Worm (Caenorhabditis elegans) whole organism, L3 larva: ENCODE measurements around the gene lim-4.

Source experiments
- R02D3.7 ChIP-seq: fragments of 150-350 bp; optimal IDR thresholded peaks from 2 replicates; lab custom pipeline; 2014; ENCODE audit warnings: missing biosample characterization, missing genetic modification characterization
- ZK546.5 ChIP-seq: sonication (generic microtip); optimal IDR thresholded peaks from 2 replicates; lab custom pipeline; 2017; ENCODE audit warnings: missing biosample characterization, missing genetic modification characterization
- ama-1 ChIP-seq: fragments of 150-350 bp; optimal IDR thresholded peaks from 2 replicates; lab custom pipeline; 2018
- ceh-16 ChIP-seq: sonication (generic microtip); optimal IDR thresholded peaks from 2 replicates; lab custom pipeline; 2017; ENCODE audit warnings: missing biosample characterization, missing genetic modification characterization
- ceh-28 ChIP-seq: fragments of 150-350 bp; optimal IDR thresholded peaks from 2 replicates; lab custom pipeline; 2014; ENCODE audit warnings: missing biosample characterization, missing genetic modification reagents, missing genetic modification characterization
- ceh-82 ChIP-seq: fragments of 150-350 bp; optimal IDR thresholded peaks from 2 replicates; lab custom pipeline; 2014; ENCODE audit warnings: missing biosample characterization, missing genetic modification characterization
- ceh-9 ChIP-seq: sonication (generic microtip); optimal IDR thresholded peaks from 2 replicates; lab custom pipeline; 2018; ENCODE audit warnings: missing biosample characterization, missing genetic modification characterization
- daf-12 ChIP-seq: fragments of 150-350 bp; optimal IDR thresholded peaks from 2 replicates; lab custom pipeline; 2014; ENCODE audit warnings: missing biosample characterization, missing genetic modification reagents, missing genetic modification characterization
- elt-2 ChIP-seq: sonication (generic microtip); optimal IDR thresholded peaks from 2 replicates; lab custom pipeline; 2016; ENCODE audit warnings: missing genetic modification reagents, mild to moderate bottlenecking, missing genetic modification characterization, missing compliant biosample characterization
- eor-1 ChIP-seq, 2 experiments: fragments of 150-350 bp; optimal IDR thresholded peaks; 2 replicates each; lab custom pipeline; 2014 to 2018; ENCODE audit warnings: missing biosample characterization in 2 of 2, missing genetic modification characterization in 2 of 2
- fkh-10 ChIP-seq: sonication (generic microtip); optimal IDR thresholded peaks from 2 replicates; lab custom pipeline; 2017; ENCODE audit warnings: missing biosample characterization, missing genetic modification reagents, missing genetic modification characterization
- fkh-2 ChIP-seq: fragments of 150-350 bp; optimal IDR thresholded peaks from 2 replicates; lab custom pipeline; 2014; ENCODE audit warnings: missing biosample characterization, missing genetic modification reagents, missing genetic modification characterization
- fos-1 ChIP-seq: fragments of 150-350 bp; optimal IDR thresholded peaks from 2 replicates; lab custom pipeline; 2014; ENCODE audit warnings: missing biosample characterization, missing genetic modification characterization
- hmg-11 ChIP-seq: sonication (generic microtip); optimal IDR thresholded peaks from 2 replicates; lab custom pipeline; 2016; ENCODE audit warnings: missing genetic modification characterization, missing compliant biosample characterization
- jun-1 ChIP-seq: fragments of 150-350 bp; optimal IDR thresholded peaks from 2 replicates; lab custom pipeline; 2014; ENCODE audit warnings: missing biosample characterization, missing genetic modification reagents, missing genetic modification characterization
- lin-15B ChIP-seq: fragments of 150-350 bp; optimal IDR thresholded peaks from 2 replicates; lab custom pipeline; 2014; ENCODE audit warnings: missing biosample characterization, missing genetic modification characterization
- lin-39 ChIP-seq: fragments of 150-350 bp; optimal IDR thresholded peaks from 2 replicates; lab custom pipeline; 2018; ENCODE audit warnings: missing biosample characterization, missing genetic modification reagents, missing genetic modification characterization
- lsy-12 ChIP-seq: sonication (generic microtip); optimal IDR thresholded peaks from 2 replicates; lab custom pipeline; 2016; ENCODE audit warnings: mild to moderate bottlenecking, missing genetic modification characterization, missing compliant biosample characterization
- mdl-1 ChIP-seq: fragments of 150-350 bp; optimal IDR thresholded peaks from 2 replicates; lab custom pipeline; 2014; ENCODE audit warnings: missing biosample characterization, missing genetic modification characterization
- mml-1 ChIP-seq: fragments of 150-350 bp; sonication (generic microtip); optimal IDR thresholded peaks from 3 replicates; lab custom pipeline; 2014; ENCODE audit warnings: missing biosample characterization, missing genetic modification characterization
- nfya-1 ChIP-seq: sonication (generic microtip); optimal IDR thresholded peaks from 2 replicates; lab custom pipeline; 2017; ENCODE audit warnings: missing genetic modification characterization, mild to moderate bottlenecking, missing compliant biosample characterization, antibody characterized with exemption, moderate library complexity; ENCODE audit not compliant: insufficient read depth
- nhr-23 ChIP-seq: fragments of 150-350 bp; optimal IDR thresholded peaks from 2 replicates; lab custom pipeline; 2014; ENCODE audit warnings: missing biosample characterization, missing genetic modification reagents, missing genetic modification characterization
- nhr-237 ChIP-seq: fragments of 150-350 bp; optimal IDR thresholded peaks from 2 replicates; lab custom pipeline; 2014; ENCODE audit warnings: missing biosample characterization, missing genetic modification characterization
- nhr-25 ChIP-seq: sonication (generic microtip); optimal IDR thresholded peaks from 2 replicates; lab custom pipeline; 2017; ENCODE audit warnings: missing biosample characterization, missing genetic modification characterization
- nhr-28 ChIP-seq: fragments of 150-350 bp; optimal IDR thresholded peaks from 2 replicates; lab custom pipeline; 2014; ENCODE audit warnings: missing biosample characterization, missing genetic modification characterization
- nhr-43 ChIP-seq: sonication (generic microtip); optimal IDR thresholded peaks from 2 replicates; lab custom pipeline; 2016; ENCODE audit warnings: mild to moderate bottlenecking, missing genetic modification characterization, missing compliant biosample characterization; ENCODE audit not compliant: poor library complexity, severe bottlenecking
- nhr-67 ChIP-seq: fragments of 150-350 bp; optimal IDR thresholded peaks from 2 replicates; lab custom pipeline; 2014; ENCODE audit warnings: missing biosample characterization, missing genetic modification characterization
- nhr-76 ChIP-seq: fragments of 150-350 bp; sonication (generic microtip); optimal IDR thresholded peaks from 5 replicates; lab custom pipeline; 2014; ENCODE audit warnings: missing biosample characterization, missing genetic modification characterization
- pha-4 ChIP-seq: fragments of 150-350 bp; optimal IDR thresholded peaks from 2 replicates; lab custom pipeline; 2014; ENCODE audit warnings: missing biosample characterization, missing genetic modification reagents, missing genetic modification characterization
- pqm-1 ChIP-seq: fragments of 150-350 bp; optimal IDR thresholded peaks from 2 replicates; lab custom pipeline; 2017; ENCODE audit warnings: missing biosample characterization, missing genetic modification characterization, inconsistent platforms
- sea-2 ChIP-seq: fragments of 150-350 bp; sonication (generic microtip); optimal IDR thresholded peaks from 4 replicates; lab custom pipeline; 2014; ENCODE audit warnings: missing biosample characterization, missing genetic modification reagents, missing genetic modification characterization
- snpc-4 ChIP-seq: fragments of 150-350 bp; optimal IDR thresholded peaks from 2 replicates; lab custom pipeline; 2014; ENCODE audit warnings: missing biosample characterization, missing genetic modification characterization
- tbx-2 ChIP-seq: sonication (generic microtip); optimal IDR thresholded peaks from 2 replicates; lab custom pipeline; 2016; ENCODE audit warnings: mild to moderate bottlenecking, missing genetic modification characterization, missing compliant biosample characterization
- unc-39 ChIP-seq: sonication (generic microtip); optimal IDR thresholded peaks from 4 replicates; lab custom pipeline; 2017; ENCODE audit warnings: missing biosample characterization, missing genetic modification characterization
- ztf-4 ChIP-seq: fragments of 150-350 bp; optimal IDR thresholded peaks from 2 replicates; lab custom pipeline; 2014; ENCODE audit warnings: missing biosample characterization, missing genetic modification characterization

The lim-4 gene

ce11 chrX:3873445-3873844 is at the start of gene lim-4:
TSS of gene lim-4 (minus strand) at chrX:3873545.
- no peak for TF ChIP-seq pha-4 (tag; lab: Kevin White, UChicago)
- TF ChIP-seq nfya-1 (tag; lab: Kevin White, UChicago): peak; percentile 67
- no peak for TF ChIP-seq lin-39 (tag; lab: Kevin White, UChicago)
- no peak for TF ChIP-seq ceh-16 (tag; lab: Kevin White, UChicago)
- TF ChIP-seq fkh-2 (tag; lab: Kevin White, UChicago): no peak
- TF ChIP-seq mdl-1 (tag; lab: Kevin White, UChicago): no peak

ce11 chrX:3920747-3921146 is 47.4 kb upstream of the lim-4 start:
- no peak for TF ChIP-seq sea-2 (GFP tag; lab: Kevin White, UChicago)
- TF ChIP-seq ama-1: no peak
- no peak for TF ChIP-seq R02D3.7 (tag; lab: Kevin White, UChicago)
- no peak for TF ChIP-seq nhr-28 (tag; lab: Kevin White, UChicago)
- no peak for TF ChIP-seq eor-1 (tag; optimal IDR thresholded peaks at IDR 0.05; lab: Kevin White, UChicago)
- TF ChIP-seq unc-39 (tag; lab: Kevin White, UChicago): no peak
- no peak for TF ChIP-seq nhr-67
- TF ChIP-seq nhr-237: no peak
- TF ChIP-seq lsy-12 (tag; lab: Kevin White, UChicago): no peak
- TF ChIP-seq snpc-4 (tag; lab: Kevin White, UChicago): no peak

- TF ChIP-seq ceh-28: no peak
- no peak for TF ChIP-seq daf-12 (tag; lab: Kevin White, UChicago)
- no peak for TF ChIP-seq nhr-76 (tag; lab: Kevin White, UChicago)
- no peak for TF ChIP-seq unc-39 (tag; lab: Kevin White, UChicago)
- TF ChIP-seq lsy-12 (tag; lab: Kevin White, UChicago): no peak
- no peak for TF ChIP-seq elt-2
- TF ChIP-seq nhr-25 (tag; lab: Kevin White, UChicago): no peak
- TF ChIP-seq tbx-2 (tag; lab: Kevin White, UChicago): no peak
- TF ChIP-seq hmg-11 (tag; lab: Kevin White, UChicago): no peak
- no peak for TF ChIP-seq pha-4 (tag; lab: Kevin White, UChicago)
- no peak for TF ChIP-seq fos-1 (tag; lab: Kevin White, UChicago)
- no peak for TF ChIP-seq sea-2 (GFP tag; lab: Kevin White, UChicago)
- no peak for TF ChIP-seq fkh-10 (GFP tag; lab: Kevin White, UChicago)
- TF ChIP-seq ceh-9 (tag; lab: Kevin White, UChicago): no peak
- TF ChIP-seq nhr-237: no peak
- TF ChIP-seq lin-15B (tag; lab: Kevin White, UChicago): no peak
These were observed 46.8 kb upstream of the lim-4 start, which contains the start of gene T22B2.2 for ce11 chrX:3920101-3920500. TSS of gene T22B2.2 (plus strand) at chrX:3920401.

- no peak for TF ChIP-seq lsy-12 (tag; lab: Kevin White, UChicago)
- TF ChIP-seq lin-39 (tag; lab: Kevin White, UChicago): no peak
- no peak for TF ChIP-seq nhr-25 (tag; lab: Kevin White, UChicago)
- no peak for TF ChIP-seq fkh-2 (tag; lab: Kevin White, UChicago)
- no peak for TF ChIP-seq pqm-1 (tag; lab: Kevin White, UChicago)
- no peak for TF ChIP-seq pha-4 (tag; lab: Kevin White, UChicago)
- no peak for TF ChIP-seq hmg-11 (tag; lab: Kevin White, UChicago)
- no peak for TF ChIP-seq elt-2
- no peak for TF ChIP-seq fkh-10 (GFP tag; lab: Kevin White, UChicago)
- TF ChIP-seq ceh-9 (tag; lab: Kevin White, UChicago): no peak
- TF ChIP-seq snpc-4 (tag; lab: Kevin White, UChicago): no peak
- TF ChIP-seq tbx-2 (tag; lab: Kevin White, UChicago): no peak
- no peak for TF ChIP-seq unc-39 (tag; lab: Kevin White, UChicago)
These were observed 46.3 kb upstream of the lim-4 start for ce11 chrX:3919689-3920088.

ce11 chrX:3918182-3918581 is 44.8 kb upstream of the lim-4 start:
- TF ChIP-seq tbx-2 (tag; lab: Kevin White, UChicago): no peak

DNA sequence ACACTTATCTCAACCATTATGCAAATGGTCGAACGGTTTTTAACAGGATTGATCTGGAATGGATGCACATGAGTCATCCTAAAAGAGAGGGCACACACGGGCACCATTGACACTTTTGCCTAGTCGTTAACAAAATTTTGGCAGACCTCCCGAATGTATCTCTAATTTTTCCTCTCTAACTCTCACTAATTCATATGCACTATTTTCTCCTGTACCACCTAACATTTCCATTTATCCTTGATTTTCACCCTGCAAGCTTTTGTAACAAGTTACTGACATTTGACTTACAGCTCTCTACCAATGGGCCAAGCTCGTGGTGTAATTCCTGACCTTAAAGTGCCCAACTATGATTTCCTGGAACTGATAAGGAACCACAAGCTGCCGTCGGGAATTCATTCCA is 43.7 kb upstream of the lim-4 start, which contains the start of gene T22B2.3:
Gene T22B2.3, plus strand, starts transcription at position 301 of the 400 bp plus-strand sequence.
- no peak for TF ChIP-seq sea-2 (GFP tag; lab: Kevin White, UChicago)
- TF ChIP-seq fos-1 (tag; lab: Kevin White, UChicago): no peak
- no peak for TF ChIP-seq ZK546.5
- no peak for TF ChIP-seq nfya-1 (tag; lab: Kevin White, UChicago)
- TF ChIP-seq hmg-11 (tag; lab: Kevin White, UChicago): no peak
- no peak for TF ChIP-seq ztf-4 (tag; lab: Kevin White, UChicago)
- TF ChIP-seq nhr-23 (tag; lab: Kevin White, UChicago): no peak
- TF ChIP-seq jun-1 (tag; lab: Kevin White, UChicago): no peak
- no peak for TF ChIP-seq mml-1 (tag; lab: Kevin White, UChicago)
- TF ChIP-seq lsy-12 (tag; lab: Kevin White, UChicago): no peak
- TF ChIP-seq ceh-82: no peak
- no peak for TF ChIP-seq pqm-1 (tag; lab: Kevin White, UChicago)
- TF ChIP-seq nhr-43 (tag; lab: Kevin White, UChicago): no peak
- no peak for TF ChIP-seq nhr-28 (tag; lab: Kevin White, UChicago)
